Fruit fly (Drosophila melanogaster) whole organism, adult: Measurements from ENCODE around the gene Or94a.

ENCODE experiments used
- CG12768 ChIP-seq: fragments of 200-800 bp; sonication (Bioruptor generic); optimal IDR thresholded peaks from 2 replicates; lab custom pipeline; 2017; ENCODE audit warnings: missing biosample characterization, missing genetic modification characterization, mild to moderate bottlenecking, moderate library complexity, missing genetic modification reagents
- CG1620 ChIP-seq: fragments of 200-800 bp; sonication (Bioruptor generic); optimal IDR thresholded peaks from 2 replicates; lab custom pipeline; 2016; ENCODE audit warnings: missing biosample characterization, missing genetic modification characterization

DNA sequence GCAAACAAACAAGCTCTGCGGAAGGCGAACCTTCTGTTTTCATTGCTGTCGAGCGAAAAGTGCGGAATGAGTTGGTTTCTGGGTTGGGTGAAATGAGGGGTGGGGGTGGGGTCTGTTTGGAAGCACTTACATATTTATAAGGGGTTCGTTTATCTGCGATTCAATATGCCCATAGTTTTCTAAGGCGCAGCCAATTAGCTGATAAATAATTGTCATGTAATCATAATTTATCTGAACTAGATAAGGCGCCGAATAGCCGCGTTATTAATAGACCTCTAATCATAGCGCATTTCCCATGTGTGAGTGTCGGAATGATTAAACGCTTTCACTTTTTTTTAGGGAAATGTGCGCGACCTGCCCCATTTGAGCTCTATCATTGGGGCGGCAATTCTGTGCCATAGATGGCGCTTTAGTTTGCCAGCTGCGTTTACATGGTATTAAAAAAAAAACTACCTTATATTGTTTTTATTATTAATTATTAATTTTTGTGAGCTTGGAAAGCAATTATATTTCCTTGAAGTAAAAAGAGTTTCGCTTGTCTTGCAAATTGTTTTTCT lies 11.6 kb downstream of the Or94a start:
- TF ChIP-seq CG12768, result no peak
- TF ChIP-seq CG1620 (GFP tag; lab: Kevin White, UChicago), result no peak
